Fruit fly (Drosophila melanogaster) whole organism, embryonic: ENCODE results near the gene CG34417.

ENCODE experiments used
- Bteb2 ChIP-seq: fragments of 200-800 bp; sonication (Bioruptor generic); optimal IDR thresholded peaks from 2 replicates; lab custom pipeline; 2016; ENCODE audit warnings: missing biosample characterization, missing genetic modification characterization
- CG1024 ChIP-seq: fragments of 200-800 bp; sonication (Bioruptor generic); IDR thresholded peaks from 2 replicates; pipeline ENCODE4 v1.3.6; 2022; ENCODE audit warnings: missing biosample characterization, missing genetic modification characterization
- CG11723 ChIP-seq: fragments of 200-800 bp; sonication (Bioruptor generic); optimal IDR thresholded peaks from 2 replicates; lab custom pipeline; 2017; ENCODE audit warnings: missing biosample characterization, mild to moderate bottlenecking, missing genetic modification characterization
- CG12769 ChIP-seq: fragments of 200-800 bp; sonication (Bioruptor generic); optimal IDR thresholded peaks from 2 replicates; lab custom pipeline; 2019; ENCODE audit warnings: missing biosample characterization, mild to moderate bottlenecking, missing genetic modification characterization, moderate library complexity
- CG16863 ChIP-seq: fragments of 200-800 bp; sonication (Bioruptor generic); optimal IDR thresholded peaks from 3 replicates; lab custom pipeline; 2016; ENCODE audit warnings: missing biosample characterization, missing genetic modification characterization
- CG18011 ChIP-seq: fragments of 200-800 bp; sonication (Bioruptor generic); optimal IDR thresholded peaks from 2 replicates; lab custom pipeline; 2017; ENCODE audit warnings: missing biosample characterization, missing genetic modification characterization, mild to moderate bottlenecking, moderate library complexity, missing genotype
- CG1832 ChIP-seq: fragments of 200-800 bp; sonication (Bioruptor generic); optimal IDR thresholded peaks from 2 replicates; lab custom pipeline; 2017; ENCODE audit warnings: missing biosample characterization, mild to moderate bottlenecking, missing genetic modification characterization, inconsistent platforms
- CG18619 ChIP-seq: fragments of 200-800 bp; sonication (Bioruptor generic); optimal IDR thresholded peaks from 3 replicates; lab custom pipeline; 2017; ENCODE audit warnings: missing biosample characterization, mild to moderate bottlenecking, missing genetic modification characterization
- CG30020 ChIP-seq: fragments of 200-800 bp; optimal IDR thresholded peaks from 2 replicates; lab custom pipeline; 2019; ENCODE audit warnings: missing biosample characterization, mild to moderate bottlenecking, missing genetic modification characterization, moderate library complexity
- CG31441 ChIP-seq: fragments of 200-800 bp; sonication (Bioruptor generic); IDR thresholded peaks from 2 replicates; pipeline ENCODE4 v1.3.6; 2022; ENCODE audit warnings: missing biosample characterization, missing genetic modification characterization
- CG3838 ChIP-seq: fragments of 200-800 bp; sonication (Bioruptor generic); optimal IDR thresholded peaks from 3 replicates; lab custom pipeline; 2016; ENCODE audit warnings: missing biosample characterization, missing genetic modification characterization
- CG3847 ChIP-seq: fragments of 200-800 bp; sonication (Bioruptor generic); IDR thresholded peaks from 2 replicates; pipeline ENCODE4 v1.3.6; 2022; ENCODE audit warnings: missing biosample characterization, missing genetic modification characterization
- CG3995 ChIP-seq: fragments of 200-800 bp; sonication (Bioruptor generic); optimal IDR thresholded peaks from 3 replicates; lab custom pipeline; 2016; ENCODE audit warnings: missing biosample characterization, missing genetic modification characterization
- CG4328 ChIP-seq: fragments of 200-800 bp; sonication (Bioruptor generic); optimal IDR thresholded peaks from 3 replicates; lab custom pipeline; 2017; ENCODE audit warnings: missing biosample characterization, missing genetic modification reagents, missing genetic modification characterization
- CG4707 ChIP-seq: fragments of 200-800 bp; sonication (Bioruptor generic); optimal IDR thresholded peaks from 2 replicates; lab custom pipeline; 2018; ENCODE audit warnings: missing biosample characterization, mild to moderate bottlenecking, missing genetic modification characterization, moderate library complexity
- CG6854 ChIP-seq: fragments of 200-800 bp; sonication (Bioruptor generic); optimal IDR thresholded peaks from 3 replicates; lab custom pipeline; 2017; ENCODE audit warnings: missing biosample characterization, mild to moderate bottlenecking, missing genetic modification characterization
- CG8089 ChIP-seq: fragments of 200-800 bp; sonication (Bioruptor generic); optimal IDR thresholded peaks from 3 replicates; lab custom pipeline; 2016; ENCODE audit warnings: missing biosample characterization, missing genetic modification characterization
- CG8290 ChIP-seq, 3 experiments: fragments of 200-800 bp; sonication (Bioruptor generic); optimal IDR thresholded peaks; 2 replicates each; lab custom pipeline; 2016 to 2019; ENCODE audit warnings: missing biosample characterization in 3 of 3, missing genetic modification characterization in 3 of 3, mild to moderate bottlenecking in 2 of 3, moderate library complexity in 1 of 3
- CG9817 ChIP-seq: fragments of 200-800 bp; sonication (Bioruptor generic); optimal IDR thresholded peaks from 2 replicates; lab custom pipeline; 2018; ENCODE audit warnings: missing biosample characterization, mild to moderate bottlenecking, missing genetic modification characterization, moderate library complexity
- CTCF ChIP-seq: fragments of 200-800 bp; sonication (Bioruptor generic); optimal IDR thresholded peaks from 2 replicates; lab custom pipeline; 2017; ENCODE audit warnings: missing biosample characterization, mild to moderate bottlenecking, missing genetic modification characterization, moderate library complexity
- CoRest ChIP-seq: fragments of 200-800 bp; sonication (Bioruptor generic); optimal IDR thresholded peaks from 3 replicates; lab custom pipeline; 2018; ENCODE audit warnings: missing biosample characterization, mild to moderate bottlenecking, missing genetic modification characterization, moderate library complexity
- Deaf1 ChIP-seq: fragments of 200-800 bp; optimal IDR thresholded peaks from 3 replicates; lab custom pipeline; 2019; ENCODE audit warnings: missing biosample characterization, mild to moderate bottlenecking, missing genetic modification characterization, moderate library complexity
- Dek ChIP-seq: fragments of 200-800 bp; sonication (Bioruptor generic); optimal IDR thresholded peaks from 3 replicates; lab custom pipeline; 2019; ENCODE audit warnings: missing biosample characterization, mild to moderate bottlenecking, missing genetic modification characterization, moderate library complexity
- Fer1 ChIP-seq: fragments of 200-800 bp; sonication (Bioruptor generic); optimal IDR thresholded peaks from 2 replicates; lab custom pipeline; 2017; ENCODE audit warnings: missing biosample characterization, mild to moderate bottlenecking, missing genetic modification characterization
- GATAe ChIP-seq: fragments of 200-800 bp; sonication (Bioruptor generic); conservative IDR thresholded peaks from 2 replicates; pipeline ENCODE4 v1.3.6; 2022; ENCODE audit warnings: missing biosample characterization, missing genetic modification characterization
- Hand ChIP-seq: fragments of 200-800 bp; sonication (Bioruptor generic); optimal IDR thresholded peaks from 2 replicates; lab custom pipeline; 2017; ENCODE audit warnings: mild to moderate bottlenecking, missing biosample characterization, missing genetic modification reagents, missing genetic modification characterization
- HmgD ChIP-seq: fragments of 200-800 bp; sonication (Bioruptor generic); optimal IDR thresholded peaks from 3 replicates; lab custom pipeline; 2016; ENCODE audit warnings: missing biosample characterization, missing genetic modification characterization
- HmgZ ChIP-seq: fragments of 200-800 bp; sonication (Bioruptor generic); optimal IDR thresholded peaks from 2 replicates; lab custom pipeline; 2018; ENCODE audit warnings: missing biosample characterization, mild to moderate bottlenecking, missing genetic modification characterization
- Jarid2 ChIP-seq: fragments of 200-800 bp; sonication (Bioruptor generic); optimal IDR thresholded peaks from 3 replicates; lab custom pipeline; 2017; ENCODE audit warnings: mild to moderate bottlenecking, missing biosample characterization, missing genetic modification reagents, missing genetic modification characterization
- Neu2 ChIP-seq: fragments of 200-800 bp; sonication (Bioruptor generic); optimal IDR thresholded peaks from 3 replicates; lab custom pipeline; 2016; ENCODE audit warnings: missing biosample characterization, missing genetic modification characterization, borderline replicate concordance
- Oli ChIP-seq: fragments of 200-800 bp; sonication (Bioruptor generic); optimal IDR thresholded peaks from 2 replicates; lab custom pipeline; 2018; ENCODE audit warnings: missing biosample characterization, mild to moderate bottlenecking, missing genetic modification characterization, moderate library complexity
- Optix ChIP-seq: fragments of 200-800 bp; sonication (Bioruptor generic); IDR thresholded peaks from 3 replicates; pipeline ENCODE4 v1.3.6; 2022; ENCODE audit warnings: missing biosample characterization, missing genetic modification characterization
- Rx ChIP-seq: fragments of 200-800 bp; sonication (Bioruptor generic); IDR thresholded peaks from 2 replicates; pipeline ENCODE4 v1.3.6; 2022; ENCODE audit warnings: missing biosample characterization, missing genetic modification characterization
- ase ChIP-seq: fragments of 200-800 bp; sonication (Bioruptor generic); IDR thresholded peaks from 3 replicates; pipeline ENCODE4 v1.3.6; 2022; ENCODE audit warnings: missing biosample characterization, missing genetic modification characterization
- bowl ChIP-seq: fragments of 200-800 bp; sonication (Bioruptor generic); IDR thresholded peaks from 2 replicates; pipeline ENCODE4 v1.3.6; 2022; ENCODE audit warnings: missing biosample characterization, missing genetic modification characterization
- bsh ChIP-seq, 2 experiments: fragments of 200-800 bp; sonication (Bioruptor generic); optimal IDR thresholded peaks; 2 replicates each; lab custom pipeline; 2017 to 2018; ENCODE audit warnings: mild to moderate bottlenecking in 2 of 2, missing biosample characterization in 2 of 2, missing genetic modification characterization in 2 of 2, moderate library complexity in 1 of 2
- btn ChIP-seq: fragments of 200-800 bp; sonication (Bioruptor generic); optimal IDR thresholded peaks from 2 replicates; lab custom pipeline; 2016; ENCODE audit warnings: missing biosample characterization, missing genetic modification characterization
- dan ChIP-seq: fragments of 200-800 bp; sonication (Bioruptor generic); IDR thresholded peaks from 2 replicates; pipeline ENCODE4 v1.3.6; 2022; ENCODE audit warnings: missing biosample characterization, missing genetic modification characterization
- exex ChIP-seq: fragments of 200-800 bp; sonication (Bioruptor generic); optimal IDR thresholded peaks from 4 replicates; lab custom pipeline; 2018; ENCODE audit warnings: missing biosample characterization, mild to moderate bottlenecking, missing genetic modification characterization, moderate library complexity
- gem ChIP-seq: fragments of 200-800 bp; sonication (Bioruptor generic); optimal IDR thresholded peaks from 2 replicates; lab custom pipeline; 2019; ENCODE audit warnings: missing biosample characterization, mild to moderate bottlenecking, missing genetic modification characterization, moderate library complexity
- gt ChIP-seq: fragments of 200-800 bp; sonication (Bioruptor generic); IDR thresholded peaks from 2 replicates; pipeline ENCODE4 v1.3.6; 2022; ENCODE audit warnings: missing biosample characterization, missing genetic modification characterization
- jing ChIP-seq: fragments of 200-800 bp; sonication (Bioruptor generic); optimal IDR thresholded peaks from 2 replicates; lab custom pipeline; 2018; ENCODE audit warnings: missing biosample characterization, mild to moderate bottlenecking, missing genetic modification characterization
- klu ChIP-seq: fragments of 200-800 bp; sonication (Bioruptor generic); IDR thresholded peaks from 2 replicates; pipeline ENCODE4 v1.3.6; 2022; ENCODE audit warnings: missing biosample characterization, missing genetic modification characterization
- kni ChIP-seq: fragments of 200-800 bp; sonication (Bioruptor generic); optimal IDR thresholded peaks from 3 replicates; lab custom pipeline; 2017; ENCODE audit warnings: mild to moderate bottlenecking, missing biosample characterization, missing genetic modification reagents, missing genetic modification characterization
- knrl ChIP-seq: fragments of 200-800 bp; sonication (Bioruptor generic); IDR thresholded peaks from 3 replicates; pipeline ENCODE4 v1.3.6; 2022; ENCODE audit warnings: missing biosample characterization, missing genetic modification characterization; ENCODE audit not compliant: partially characterized antibody
- lab ChIP-seq: fragments of 200-800 bp; sonication (Bioruptor generic); optimal IDR thresholded peaks from 3 replicates; lab custom pipeline; 2017; ENCODE audit warnings: missing biosample characterization, missing genetic modification characterization, mild to moderate bottlenecking, moderate library complexity, missing genetic modification reagents
- psq ChIP-seq: fragments of 200-800 bp; sonication (Bioruptor generic); optimal IDR thresholded peaks from 2 replicates; lab custom pipeline; 2017; ENCODE audit warnings: missing biosample characterization, missing genetic modification characterization
- sqz ChIP-seq: fragments of 200-800 bp; sonication (Bioruptor generic); optimal IDR thresholded peaks from 3 replicates; lab custom pipeline; 2018; ENCODE audit warnings: missing biosample characterization, mild to moderate bottlenecking, missing genetic modification characterization
- tap ChIP-seq: fragments of 200-800 bp; optimal IDR thresholded peaks from 3 replicates; lab custom pipeline; 2019; ENCODE audit warnings: missing biosample characterization, mild to moderate bottlenecking, missing genetic modification characterization, moderate library complexity
- usp ChIP-seq: fragments of >200 bp; optimal IDR thresholded peaks from 2 replicates; lab custom pipeline; 2017; ENCODE audit warnings: missing biosample characterization, missing genetic modification characterization
- vnd ChIP-seq: fragments of 200-800 bp; sonication (Bioruptor generic); IDR thresholded peaks from 3 replicates; pipeline ENCODE4 v1.3.6; 2022; ENCODE audit warnings: missing biosample characterization, missing genetic modification characterization; ENCODE audit not compliant: partially characterized antibody

The CG34417 gene

DNA sequence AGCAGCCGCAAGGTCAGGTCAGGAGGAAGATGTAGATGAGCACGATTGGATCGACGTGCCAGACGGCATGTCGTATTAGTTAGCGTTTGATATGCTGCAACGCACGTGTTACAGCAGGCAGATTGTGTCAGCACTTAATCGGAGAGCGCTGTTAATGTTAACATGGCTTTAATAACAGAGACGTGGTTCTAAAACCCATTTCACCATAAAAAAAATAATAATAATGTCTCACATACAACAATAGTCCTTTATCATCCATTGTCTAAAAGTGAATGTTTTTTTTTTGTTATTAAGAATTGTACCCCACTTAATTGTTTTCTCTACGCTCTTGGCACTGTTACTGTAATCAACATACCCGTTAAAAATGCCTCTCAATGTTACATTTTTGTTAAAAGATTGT, 58.7 kb downstream of the CG34417 start (continued):
- TF ChIP-seq HmgZ (tag; lab: Kevin White, UChicago): peak; percentile 22
- TF ChIP-seq Fer1 (GFP tag; lab: Kevin White, UChicago): peak; percentile 85
- TF ChIP-seq Hand (GFP tag; lab: Kevin White, UChicago): no peak
- TF ChIP-seq psq (GFP tag; lab: Kevin White, UChicago): no peak
- TF ChIP-seq CG6854 (GFP tag; lab: Kevin White, UChicago): peak; percentile 72
- TF ChIP-seq knrl (GFP tag; lab: Robert Waterston, UW): peak; percentile 30; the same call in 1 of the 3 replicates
- TF ChIP-seq Optix (GFP tag; lab: Robert Waterston, UW): peak; percentile 80
- peak; percentile 70 to 90 for TF ChIP-seq bsh (GFP tag; optimal IDR thresholded peaks at IDR 0.05; lab: Kevin White, UChicago)
- no peak for TF ChIP-seq CG4328 (GFP tag; lab: Kevin White, UChicago)
- peak; percentile 93 for TF ChIP-seq bowl (GFP tag; lab: Robert Waterston, UW)
- TF ChIP-seq CG3847 (GFP tag; lab: Robert Waterston, UW): peak; percentile 60
- TF ChIP-seq CG16863 (GFP tag; lab: Kevin White, UChicago): no peak
- peak; percentile 20 for TF ChIP-seq Neu2
- TF ChIP-seq CG1832 (GFP tag; lab: Kevin White, UChicago): no peak
- peak; percentile 72 for TF ChIP-seq CG12769 (tag; lab: Kevin White, UChicago)
- TF ChIP-seq gt: peak; percentile 90
- TF ChIP-seq dan (GFP tag; lab: Robert Waterston, UW): peak; percentile 56; the same call in 1 of the 2 replicates
- peak; percentile 57 for TF ChIP-seq HmgD (GFP tag; lab: Kevin White, UChicago)
- peak; percentile 50 for TF ChIP-seq btn (GFP tag; lab: Kevin White, UChicago)
- peak; percentile 71 for TF ChIP-seq exex (tag; lab: Kevin White, UChicago)
- peak; percentile 96 for TF ChIP-seq lab (GFP tag; lab: Kevin White, UChicago)
- peak; percentile 13 for TF ChIP-seq CG8290 (GFP tag; optimal IDR thresholded peaks at IDR 0.05; lab: Kevin White, UChicago)
- TF ChIP-seq CG8290 (tag; optimal IDR thresholded peaks at IDR 0.05; lab: Kevin White, UChicago): peak in 1 of 2 experiments; percentile 66
- TF ChIP-seq CG8089 (GFP tag; lab: Kevin White, UChicago): peak; percentile 78
- TF ChIP-seq tap (tag; lab: Kevin White, UChicago): no peak
- TF ChIP-seq CG9817 (tag; lab: Kevin White, UChicago): no peak
- no peak for TF ChIP-seq CG18619
- peak; percentile 55 for TF ChIP-seq Oli (tag; lab: Kevin White, UChicago)
- TF ChIP-seq CG3838 (GFP tag; lab: Kevin White, UChicago): no peak
- peak; percentile 44 for TF ChIP-seq CG3995 (GFP tag; lab: Kevin White, UChicago)
- TF ChIP-seq Jarid2 (GFP tag; lab: Kevin White, UChicago): peak; percentile 68
- peak; percentile 31 for TF ChIP-seq Deaf1 (tag; lab: Kevin White, UChicago)
- TF ChIP-seq jing (GFP tag; lab: Kevin White, UChicago): no peak
- peak; percentile 45 for TF ChIP-seq CTCF (GFP tag; lab: Kevin White, UChicago)
- TF ChIP-seq CG30020 (tag; lab: Kevin White, UChicago): no peak
- peak; percentile 82 for TF ChIP-seq CG31441
- peak; percentile 23 for TF ChIP-seq CoRest (tag; lab: Kevin White, UChicago)
- TF ChIP-seq klu: peak; percentile 96
- no peak for TF ChIP-seq Bteb2
- TF ChIP-seq GATAe (GFP tag; lab: Robert Waterston, UW): peak; percentile 86
- TF ChIP-seq CG11723 (GFP tag; lab: Kevin White, UChicago): no peak
- TF ChIP-seq Dek (tag; lab: Kevin White, UChicago): no peak
- TF ChIP-seq Rx: peak; percentile 98
- TF ChIP-seq ase (GFP tag; lab: Robert Waterston, UW): peak; percentile 98
- no peak for TF ChIP-seq gem (tag; lab: Kevin White, UChicago)
- TF ChIP-seq usp (GFP tag; lab: Kevin White, UChicago): no peak
- no peak for TF ChIP-seq kni
- peak; percentile 7 for TF ChIP-seq sqz (GFP tag; lab: Kevin White, UChicago)
- TF ChIP-seq vnd (GFP tag; lab: Robert Waterston, UW): no peak
- peak; percentile 99 for TF ChIP-seq CG18011
- TF ChIP-seq CG4707 (GFP tag; lab: Kevin White, UChicago): peak; percentile 58
- peak; percentile 94 for TF ChIP-seq CG1024 (GFP tag; lab: Robert Waterston, UW)
